Worm (Caenorhabditis elegans) whole organism, L2 larva: Measurements from ENCODE around the gene immp-1.

Experiments
- dmd-4 ChIP-seq: sonication (generic microtip); optimal IDR thresholded peaks from 2 replicates; lab custom pipeline; 2017; ENCODE audit warnings: missing biosample characterization, missing genetic modification characterization
- egl-27 ChIP-seq: sonication (generic microtip); optimal IDR thresholded peaks from 3 replicates; lab custom pipeline; 2017; ENCODE audit warnings: missing biosample characterization, missing genetic modification reagents, missing genetic modification characterization
- snpc-4 ChIP-seq: fragments of 150-350 bp; optimal IDR thresholded peaks from 2 replicates; lab custom pipeline; 2014; ENCODE audit warnings: missing biosample characterization, missing genetic modification characterization
- unc-62 ChIP-seq: fragments of 150-350 bp; optimal IDR thresholded peaks from 2 replicates; lab custom pipeline; 2014; ENCODE audit warnings: missing biosample characterization, missing genetic modification reagents, missing genetic modification characterization
- ztf-11 ChIP-seq: sonication (generic microtip); optimal IDR thresholded peaks from 2 replicates; lab custom pipeline; 2017; ENCODE audit warnings: missing biosample characterization, missing genetic modification characterization

- TF ChIP-seq unc-62 (GFP tag; lab: Kevin White, UChicago) (no peak), snpc-4 (tag; lab: Kevin White, UChicago) (no peak), ztf-11 (tag; lab: Kevin White, UChicago) (no peak), dmd-4 (tag; lab: Kevin White, UChicago) (no peak), egl-27 (tag; lab: Kevin White, UChicago) (no peak)
Measured at ce11 chrIII:11816523-11817003, 41.8 kb downstream of the immp-1 start, which contains the start of gene C18D11.1.
